Fruit fly (Drosophila melanogaster) whole organism, embryonic: ENCODE data around the gene Ubi-p63E.

ENCODE experiments used
- BEAF-32 ChIP-seq: fragments of 200-800 bp; sonication (Bioruptor generic); optimal IDR thresholded peaks from 3 replicates; lab custom pipeline; 2017; ENCODE audit warnings: missing biosample characterization, missing genetic modification characterization, mild to moderate bottlenecking, moderate library complexity, missing genetic modification reagents
- CG10274 ChIP-seq: fragments of 200-800 bp; sonication (Bioruptor generic); optimal IDR thresholded peaks from 3 replicates; lab custom pipeline; 2017; ENCODE audit warnings: missing biosample characterization, mild to moderate bottlenecking, missing genetic modification characterization
- CG10366 ChIP-seq: fragments of 200-800 bp; sonication (Bioruptor generic); IDR thresholded peaks from 2 replicates; pipeline ENCODE4 v1.3.6; 2022; ENCODE audit warnings: missing biosample characterization, missing genetic modification characterization
- CG10959 ChIP-seq: fragments of 200-800 bp; sonication (Bioruptor generic); IDR thresholded peaks from 2 replicates; pipeline ENCODE4 v1.3.6; 2022; ENCODE audit warnings: missing biosample characterization, missing genetic modification characterization
- CG11723 ChIP-seq: fragments of 200-800 bp; sonication (Bioruptor generic); optimal IDR thresholded peaks from 2 replicates; lab custom pipeline; 2017; ENCODE audit warnings: missing biosample characterization, mild to moderate bottlenecking, missing genetic modification characterization
- CG12299 ChIP-seq: fragments of 200-800 bp; sonication (Bioruptor generic); optimal IDR thresholded peaks from 2 replicates; lab custom pipeline; 2018; ENCODE audit warnings: missing biosample characterization, mild to moderate bottlenecking, missing genetic modification characterization
- CG13296 ChIP-seq: fragments of 200-800 bp; sonication (Bioruptor generic); optimal IDR thresholded peaks from 3 replicates; lab custom pipeline; 2018; ENCODE audit warnings: missing biosample characterization, mild to moderate bottlenecking, missing genetic modification characterization
- CG2116 ChIP-seq: fragments of 200-800 bp; sonication (Bioruptor generic); optimal IDR thresholded peaks from 3 replicates; lab custom pipeline; 2018; ENCODE audit warnings: missing biosample characterization, mild to moderate bottlenecking, missing genetic modification characterization
- CG31441 ChIP-seq: fragments of 200-800 bp; sonication (Bioruptor generic); IDR thresholded peaks from 2 replicates; pipeline ENCODE4 v1.3.6; 2022; ENCODE audit warnings: missing biosample characterization, missing genetic modification characterization
- CG33213 ChIP-seq: fragments of 200-800 bp; sonication (Bioruptor generic); optimal IDR thresholded peaks from 3 replicates; lab custom pipeline; 2016; ENCODE audit warnings: missing biosample characterization, missing genetic modification characterization
- CG4360 ChIP-seq: fragments of 200-800 bp; sonication (Bioruptor generic); IDR thresholded peaks from 2 replicates; pipeline ENCODE4 v1.3.6; 2022; ENCODE audit warnings: missing biosample characterization, missing genetic modification characterization
- CG4854 ChIP-seq: fragments of 200-800 bp; sonication (Bioruptor generic); optimal IDR thresholded peaks from 2 replicates; lab custom pipeline; 2016; ENCODE audit warnings: missing biosample characterization, missing genetic modification characterization, inconsistent platforms
- CG6654 ChIP-seq: fragments of 200-800 bp; sonication (Bioruptor generic); optimal IDR thresholded peaks from 2 replicates; lab custom pipeline; 2017; ENCODE audit warnings: missing biosample characterization, mild to moderate bottlenecking, missing genetic modification characterization
- CG6813 ChIP-seq: fragments of 200-800 bp; sonication (Bioruptor generic); optimal IDR thresholded peaks from 2 replicates; lab custom pipeline; 2017; ENCODE audit warnings: missing biosample characterization, missing genetic modification characterization, mild to moderate bottlenecking, moderate library complexity, missing genetic modification reagents
- CG7357 ChIP-seq: fragments of 200-800 bp; sonication (Bioruptor generic); IDR thresholded peaks from 3 replicates; pipeline ENCODE4 v1.3.6; 2022; ENCODE audit warnings: missing biosample characterization, missing genetic modification characterization
- CG7963 ChIP-seq: fragments of 200-800 bp; sonication (Bioruptor generic); IDR thresholded peaks from 3 replicates; pipeline ENCODE4 v1.3.6; 2022; ENCODE audit warnings: missing biosample characterization, missing genetic modification characterization; ENCODE audit not compliant: partially characterized antibody
- CG7987 ChIP-seq: fragments of 200-800 bp; sonication (Bioruptor generic); optimal IDR thresholded peaks from 2 replicates; lab custom pipeline; 2018; ENCODE audit warnings: missing biosample characterization, mild to moderate bottlenecking, missing genetic modification characterization, moderate library complexity
- CG8281 ChIP-seq: fragments of 200-800 bp; sonication (Bioruptor generic); optimal IDR thresholded peaks from 2 replicates; lab custom pipeline; 2018; ENCODE audit warnings: missing biosample characterization, mild to moderate bottlenecking, missing genetic modification characterization, moderate library complexity
- CG9817 ChIP-seq: fragments of 200-800 bp; sonication (Bioruptor generic); optimal IDR thresholded peaks from 2 replicates; lab custom pipeline; 2018; ENCODE audit warnings: missing biosample characterization, mild to moderate bottlenecking, missing genetic modification characterization, moderate library complexity
- CG9876 ChIP-seq: fragments of 200-800 bp; sonication (Bioruptor generic); optimal IDR thresholded peaks from 2 replicates; lab custom pipeline; 2016; ENCODE audit warnings: missing biosample characterization, missing genetic modification characterization
- CG9932 ChIP-seq: fragments of 200-800 bp; sonication (Bioruptor generic); IDR thresholded peaks from 2 replicates; pipeline ENCODE4 v1.3.6; 2022; ENCODE audit warnings: missing biosample characterization, missing genetic modification characterization
- Dad ChIP-seq: fragments of 200-800 bp; sonication (Bioruptor generic); optimal IDR thresholded peaks from 3 replicates; lab custom pipeline; 2016; ENCODE audit warnings: missing biosample characterization, missing genetic modification characterization
- Gsc ChIP-seq: fragments of 200-800 bp; sonication (Bioruptor generic); IDR thresholded peaks from 2 replicates; pipeline ENCODE4 v1.3.6; 2022; ENCODE audit warnings: missing biosample characterization, missing genetic modification characterization
- Lpt ChIP-seq: fragments of >200 bp; optimal IDR thresholded peaks from 2 replicates; lab custom pipeline; 2018; ENCODE audit warnings: missing biosample characterization, missing genetic modification characterization
- MBD-R2 ChIP-seq: fragments of 200-800 bp; sonication (Bioruptor generic); IDR thresholded peaks from 2 replicates; pipeline ENCODE4 v1.3.6; 2022; ENCODE audit warnings: missing biosample characterization, missing genetic modification characterization
- Mes4 ChIP-seq: fragments of 200-800 bp; sonication (Bioruptor generic); optimal IDR thresholded peaks from 2 replicates; lab custom pipeline; 2016; ENCODE audit warnings: missing biosample characterization, missing genetic modification characterization
- Oaz ChIP-seq: fragments of 200-800 bp; sonication (Bioruptor generic); IDR thresholded peaks from 2 replicates; pipeline ENCODE4 v1.3.6; 2022; ENCODE audit warnings: missing biosample characterization, missing genetic modification characterization
- Oli ChIP-seq: fragments of 200-800 bp; sonication (Bioruptor generic); optimal IDR thresholded peaks from 2 replicates; lab custom pipeline; 2018; ENCODE audit warnings: missing biosample characterization, mild to moderate bottlenecking, missing genetic modification characterization, moderate library complexity
- Opbp ChIP-seq: fragments of 200-800 bp; sonication (Bioruptor generic); IDR thresholded peaks from 3 replicates; pipeline ENCODE4 v1.3.6; 2022; ENCODE audit warnings: missing biosample characterization, missing genetic modification characterization; ENCODE audit not compliant: partially characterized antibody
- abd-A ChIP-seq: fragments of 200-800 bp; sonication (Bioruptor generic); optimal IDR thresholded peaks from 3 replicates; lab custom pipeline; 2019; ENCODE audit warnings: missing biosample characterization, mild to moderate bottlenecking, missing genetic modification characterization, moderate library complexity
- ap ChIP-seq: fragments of 200-800 bp; sonication (Bioruptor generic); IDR thresholded peaks from 2 replicates; pipeline ENCODE4 v1.3.6; 2022; ENCODE audit warnings: missing biosample characterization, missing genetic modification characterization
- br ChIP-seq: fragments of >200 bp; optimal IDR thresholded peaks from 2 replicates; lab custom pipeline; 2017
- bsh ChIP-seq, 2 experiments: fragments of 200-800 bp; sonication (Bioruptor generic); optimal IDR thresholded peaks; 2 replicates each; lab custom pipeline; 2017 to 2018; ENCODE audit warnings: mild to moderate bottlenecking in 2 of 2, missing biosample characterization in 2 of 2, missing genetic modification characterization in 2 of 2, moderate library complexity in 1 of 2
- cwo ChIP-seq: fragments of 200-800 bp; sonication (Bioruptor generic); optimal IDR thresholded peaks from 3 replicates; lab custom pipeline; 2017; ENCODE audit warnings: missing biosample characterization, missing genetic modification characterization, mild to moderate bottlenecking, moderate library complexity, missing genetic modification reagents
- dmrt11E ChIP-seq: fragments of 200-800 bp; sonication (Bioruptor generic); optimal IDR thresholded peaks from 3 replicates; lab custom pipeline; 2018; ENCODE audit warnings: missing biosample characterization, mild to moderate bottlenecking, missing genetic modification characterization, moderate library complexity
- exex ChIP-seq: fragments of 200-800 bp; sonication (Bioruptor generic); optimal IDR thresholded peaks from 4 replicates; lab custom pipeline; 2018; ENCODE audit warnings: missing biosample characterization, mild to moderate bottlenecking, missing genetic modification characterization, moderate library complexity
- fd3F ChIP-seq: fragments of 200-800 bp; sonication (Bioruptor generic); optimal IDR thresholded peaks from 2 replicates; lab custom pipeline; 2018; ENCODE audit warnings: missing biosample characterization, mild to moderate bottlenecking, missing genetic modification characterization, moderate library complexity
- fru ChIP-seq: fragments of >200 bp; optimal IDR thresholded peaks from 2 replicates; lab custom pipeline; 2017
- gfzf ChIP-seq: fragments of 200-800 bp; sonication (Bioruptor generic); optimal IDR thresholded peaks from 2 replicates; lab custom pipeline; 2016; ENCODE audit warnings: missing biosample characterization, mild to moderate bottlenecking, missing genetic modification characterization, moderate library complexity
- gsb ChIP-seq: fragments of 200-800 bp; sonication (Bioruptor generic); IDR thresholded peaks from 2 replicates; pipeline ENCODE4 v1.3.6; 2022; ENCODE audit warnings: missing biosample characterization, missing genetic modification characterization
- ind ChIP-seq: fragments of 200-800 bp; sonication (Bioruptor generic); optimal IDR thresholded peaks from 3 replicates; lab custom pipeline; 2016; ENCODE audit warnings: missing biosample characterization, missing genetic modification characterization
- klu ChIP-seq: fragments of 200-800 bp; sonication (Bioruptor generic); IDR thresholded peaks from 2 replicates; pipeline ENCODE4 v1.3.6; 2022; ENCODE audit warnings: missing biosample characterization, missing genetic modification characterization
- onecut ChIP-seq: fragments of 200-800 bp; sonication (Bioruptor generic); IDR thresholded peaks from 2 replicates; pipeline ENCODE4 v1.3.6; 2022; ENCODE audit warnings: missing biosample characterization, missing genetic modification characterization
- pnt ChIP-seq: fragments of 200-800 bp; sonication (Bioruptor generic); optimal IDR thresholded peaks from 3 replicates; lab custom pipeline; 2016; ENCODE audit warnings: missing biosample characterization, missing genetic modification characterization
- rib ChIP-seq: fragments of 200-800 bp; sonication (Bioruptor generic); IDR thresholded peaks from 2 replicates; pipeline ENCODE4 v1.3.6; 2022; ENCODE audit warnings: missing biosample characterization, missing genetic modification characterization
- slou ChIP-seq: fragments of 200-800 bp; sonication (Bioruptor generic); optimal IDR thresholded peaks from 3 replicates; lab custom pipeline; 2016; ENCODE audit warnings: missing biosample characterization, missing genetic modification characterization
- sr ChIP-seq: fragments of 200-800 bp; sonication (Bioruptor generic); IDR thresholded peaks from 3 replicates; pipeline ENCODE4 v1.3.6; 2022; ENCODE audit warnings: missing biosample characterization, missing genetic modification characterization
- tll ChIP-seq, 2 experiments: fragments of 200-800 bp in 1 of 2; fragments of >200 bp in 1 of 2; sonication (Bioruptor generic) in 1 of 2; optimal IDR thresholded peaks; 2 replicates each; lab custom pipeline; 2017 to 2019; ENCODE audit warnings: missing biosample characterization in 2 of 2, missing genetic modification characterization in 2 of 2, mild to moderate bottlenecking in 1 of 2, moderate library complexity in 1 of 2
- trh ChIP-seq: fragments of 200-800 bp; sonication (Bioruptor generic); optimal IDR thresholded peaks from 2 replicates; lab custom pipeline; 2016; ENCODE audit warnings: missing biosample characterization, missing genetic modification characterization
- zfh1 ChIP-seq: fragments of 200-800 bp; sonication (Bioruptor generic); IDR thresholded peaks from 3 replicates; pipeline ENCODE4 v1.3.6; 2022; ENCODE audit warnings: missing biosample characterization, missing genetic modification characterization

The Ubi-p63E gene

dm6 chr3L:3902491-3903198 is at the start of gene Ubi-p63E:
Gene Ubi-p63E, minus strand, starts transcription at chr3L:3903184.
- TF ChIP-seq MBD-R2 (GFP tag; lab: Robert Waterston, UW) (no peak), CG7987 (GFP tag; lab: Kevin White, UChicago) (peak; percentile 25), Dad (GFP tag; lab: Kevin White, UChicago) (peak; percentile 37), CG7963 (GFP tag; lab: Robert Waterston, UW) (no peak), CG2116 (GFP tag; lab: Kevin White, UChicago) (peak; percentile 33), CG9876 (GFP tag; lab: Kevin White, UChicago) (peak; percentile 21), CG4854 (GFP tag; lab: Kevin White, UChicago) (peak; percentile 13), gsb (GFP tag; lab: Robert Waterston, UW) (no peak), CG8281 (peak; percentile 26), Opbp (no peak), CG10366 (no peak), fd3F (peak; percentile 24), CG10959 (GFP tag; lab: Robert Waterston, UW) (no peak), CG31441 (GFP tag; lab: Robert Waterston, UW) (no peak), CG7357 (GFP tag; lab: Robert Waterston, UW) (0 out of 3 replicates have a peak, but pooled peaks have one; percentile 6), CG13296 (GFP tag; lab: Kevin White, UChicago) (peak; percentile 43), zfh1 (no peak), rib (GFP tag; lab: Robert Waterston, UW) (no peak), pnt (GFP tag; lab: Kevin White, UChicago) (peak; percentile 61), CG10274 (GFP tag; lab: Kevin White, UChicago) (peak; percentile 8), exex (peak; percentile 90), onecut (peak; percentile 42), klu (GFP tag; lab: Robert Waterston, UW) (no peak), Oaz (GFP tag; lab: Robert Waterston, UW) (no peak), CG33213 (GFP tag; lab: Kevin White, UChicago) (peak; percentile 52), br (lab: Kevin White, UChicago) (no peak), ind (GFP tag; lab: Kevin White, UChicago) (peak; percentile 73), BEAF-32 (GFP tag; lab: Kevin White, UChicago) (no peak), Oli (tag; lab: Kevin White, UChicago) (peak; percentile 55), sr (GFP tag; lab: Robert Waterston, UW) (no peak), CG4360 (GFP tag; lab: Robert Waterston, UW) (no peak), CG6813 (GFP tag; lab: Kevin White, UChicago) (peak; percentile 32), Gsc (no peak), CG12299 (tag; lab: Kevin White, UChicago) (peak; percentile 51), abd-A (peak; percentile 85), trh (GFP tag; lab: Kevin White, UChicago) (no peak), cwo (GFP tag; lab: Kevin White, UChicago) (peak; percentile 8), dmrt11E (tag; lab: Kevin White, UChicago) (peak; percentile 65), gfzf (peak; percentile 85), CG6654 (GFP tag; lab: Kevin White, UChicago) (peak; percentile 37), Lpt (no peak), ap (GFP tag; lab: Robert Waterston, UW) (no peak), bsh (GFP tag; optimal IDR thresholded peaks at IDR 0.05; lab: Kevin White, UChicago) (peak in 1 of 2 experiments; percentile 62), CG9817 (peak; percentile 63), Mes4 (GFP tag; lab: Kevin White, UChicago) (peak; percentile 35), fru (lab: Kevin White, UChicago) (no peak), tll (GFP tag; optimal IDR thresholded peaks at IDR 0.05; lab: Kevin White, UChicago) (no peak), CG11723 (peak; percentile 31), CG9932 (GFP tag; lab: Robert Waterston, UW) (no peak), slou (GFP tag; lab: Kevin White, UChicago) (peak; percentile 15)
